Fruit fly (Drosophila melanogaster) whole organism, pupa: ENCODE measurements around the gene CG14564.

ENCODE experiments used
- CG10348 ChIP-seq: fragments of 200-800 bp; sonication (Bioruptor generic); IDR thresholded peaks from 2 replicates; pipeline ENCODE4 v1.3.6; 2022; ENCODE audit warnings: missing biosample characterization, missing genetic modification characterization
- CG12605 ChIP-seq: fragments of 200-800 bp; sonication (Bioruptor generic); IDR thresholded peaks from 2 replicates; pipeline ENCODE4 v1.3.6; 2022; ENCODE audit warnings: missing biosample characterization, missing genetic modification characterization
- CG13204 ChIP-seq: fragments of 200-800 bp; sonication (Bioruptor generic); optimal IDR thresholded peaks from 2 replicates; lab custom pipeline; 2018; ENCODE audit warnings: missing biosample characterization, mild to moderate bottlenecking, missing genetic modification characterization, moderate library complexity
- CG15710 ChIP-seq: fragments of 200-800 bp; sonication (Bioruptor generic); optimal IDR thresholded peaks from 2 replicates; lab custom pipeline; 2018; ENCODE audit warnings: missing biosample characterization, mild to moderate bottlenecking, missing genetic modification characterization, moderate library complexity
- CG34367 ChIP-seq: fragments of 200-800 bp; sonication (Bioruptor generic); optimal IDR thresholded peaks from 2 replicates; lab custom pipeline; 2018; ENCODE audit warnings: missing biosample characterization, mild to moderate bottlenecking, missing genetic modification characterization
- CG4496 ChIP-seq: fragments of 200-800 bp; sonication (Bioruptor generic); IDR thresholded peaks from 3 replicates; pipeline ENCODE4 v1.3.6; 2022; ENCODE audit warnings: missing biosample characterization, missing genetic modification characterization
- CG8159 ChIP-seq: fragments of 200-800 bp; sonication (Bioruptor generic); optimal IDR thresholded peaks from 3 replicates; lab custom pipeline; 2018; ENCODE audit warnings: missing biosample characterization, mild to moderate bottlenecking, missing genetic modification characterization, moderate library complexity
- CG9948 ChIP-seq: fragments of 200-800 bp; sonication (Bioruptor generic); optimal IDR thresholded peaks from 2 replicates; lab custom pipeline; 2018; ENCODE audit warnings: missing biosample characterization, mild to moderate bottlenecking, missing genetic modification characterization, moderate library complexity
- EcR ChIP-seq: fragments of 200-800 bp; sonication (Bioruptor generic); optimal IDR thresholded peaks from 3 replicates; lab custom pipeline; 2019; ENCODE audit warnings: missing biosample characterization, missing genetic modification characterization, mild to moderate bottlenecking, moderate library complexity, missing genetic modification reagents
- Pif1A ChIP-seq: fragments of 200-800 bp; sonication (Bioruptor generic); optimal IDR thresholded peaks from 3 replicates; lab custom pipeline; 2016; ENCODE audit warnings: missing biosample characterization, missing genetic modification characterization
- fd96Ca ChIP-seq: fragments of 200-800 bp; sonication (Bioruptor generic); IDR thresholded peaks from 3 replicates; pipeline ENCODE4 v1.3.6; 2022; ENCODE audit warnings: missing biosample characterization, missing genetic modification characterization
- gl ChIP-seq: fragments of 200-800 bp; sonication (Bioruptor generic); optimal IDR thresholded peaks from 2 replicates; lab custom pipeline; 2018; ENCODE audit warnings: missing biosample characterization, mild to moderate bottlenecking, missing genetic modification characterization
- rn ChIP-seq: fragments of 200-800 bp; sonication (Bioruptor generic); IDR thresholded peaks from 2 replicates; pipeline ENCODE4 v1.3.6; 2022; ENCODE audit warnings: missing biosample characterization, missing genetic modification characterization

- TF ChIP-seq CG13204 (no peak), Pif1A (no peak), CG12605 (GFP tag; lab: Robert Waterston, UW) (no peak), CG15710 (tag; lab: Kevin White, UChicago) (no peak), fd96Ca (GFP tag; lab: Robert Waterston, UW) (no peak), gl (tag; lab: Kevin White, UChicago) (no peak), EcR (GFP tag; lab: Kevin White, UChicago) (no peak), CG10348 (no peak), CG8159 (tag; lab: Kevin White, UChicago) (no peak), CG4496 (GFP tag; lab: Robert Waterston, UW) (no peak), CG9948 (tag; lab: Kevin White, UChicago) (no peak), rn (no peak), CG34367 (tag; lab: Kevin White, UChicago) (no peak)
Measured at dm6 chr3L:21740209-21740608, 16.7 kb upstream of the CG14564 start, which contains the start of gene CG14566.
